Fruit fly (Drosophila melanogaster): ENCODE measurements around the gene CG8671.

CG8671 gene

dm6 chr2L:21316716-21317115, 54.0 kb downstream of the CG8671 start:
- TF ChIP-seq CG17806 (tag; optimal IDR thresholded peaks at IDR 0.05) (no peak), CG4496 (GFP tag; IDR thresholded peaks at IDR 0.05) (no peak)

dm6 chr2L:21322161-21322560, 59.4 kb downstream of the CG8671 start:
- TF ChIP-seq CG9948 (tag; optimal IDR thresholded peaks at IDR 0.05) (no peak), CG8159 (tag; optimal IDR thresholded peaks at IDR 0.05) (no peak), Ets98B (GFP tag; IDR thresholded peaks at IDR 0.05) (no peak), CG34367 (tag; optimal IDR thresholded peaks at IDR 0.05) (no peak)

- TF ChIP-seq CG14655 (GFP tag; optimal IDR thresholded peaks at IDR 0.05) (no peak), CG10348 (GFP tag; IDR thresholded peaks at IDR 0.05) (no peak), CG9948 (tag; optimal IDR thresholded peaks at IDR 0.05) (no peak)
Observed at dm6 chr2L:21324438-21324890, 61.7 kb downstream of the CG8671 start.

- no peak for TF ChIP-seq gl (tag; optimal IDR thresholded peaks at IDR 0.05)
- TF ChIP-seq CG14655 (GFP tag; optimal IDR thresholded peaks at IDR 0.05): no peak
- TF ChIP-seq CG8301 (tag; optimal IDR thresholded peaks at IDR 0.05): no peak
- TF ChIP-seq CG4496 (GFP tag; IDR thresholded peaks at IDR 0.05): no peak
- no peak for TF ChIP-seq Pif1A (GFP tag; optimal IDR thresholded peaks at IDR 0.05)
- TF ChIP-seq Pif1B (GFP tag; optimal IDR thresholded peaks at IDR 0.05): no peak
- TF ChIP-seq CG34367 (tag; optimal IDR thresholded peaks at IDR 0.05): no peak
- no peak for TF ChIP-seq rn (GFP tag; IDR thresholded peaks at IDR 0.05)
- no peak for TF ChIP-seq CG12605 (GFP tag; IDR thresholded peaks at IDR 0.05)
- no peak for TF ChIP-seq EcR (GFP tag; optimal IDR thresholded peaks at IDR 0.05)
- no peak for TF ChIP-seq CG32121 (GFP tag; IDR thresholded peaks at IDR 0.05)
- TF ChIP-seq CG8159 (tag; optimal IDR thresholded peaks at IDR 0.05): no peak
- TF ChIP-seq CG10348 (GFP tag; IDR thresholded peaks at IDR 0.05): no peak
- TF ChIP-seq Ets98B (GFP tag; IDR thresholded peaks at IDR 0.05): no peak
- TF ChIP-seq CG17806 (tag; optimal IDR thresholded peaks at IDR 0.05): no peak
- TF ChIP-seq CG13204 (GFP tag; optimal IDR thresholded peaks at IDR 0.05): no peak
- TF ChIP-seq fd96Ca (GFP tag; IDR thresholded peaks at IDR 0.05): no peak
- no peak for TF ChIP-seq CG15710 (tag; optimal IDR thresholded peaks at IDR 0.05)
- no peak for TF ChIP-seq Snoo (tag; optimal IDR thresholded peaks at IDR 0.05)
Observed at dm6 chr2L:21329353-21329752, 66.6 kb downstream of the CG8671 start.

DNA sequence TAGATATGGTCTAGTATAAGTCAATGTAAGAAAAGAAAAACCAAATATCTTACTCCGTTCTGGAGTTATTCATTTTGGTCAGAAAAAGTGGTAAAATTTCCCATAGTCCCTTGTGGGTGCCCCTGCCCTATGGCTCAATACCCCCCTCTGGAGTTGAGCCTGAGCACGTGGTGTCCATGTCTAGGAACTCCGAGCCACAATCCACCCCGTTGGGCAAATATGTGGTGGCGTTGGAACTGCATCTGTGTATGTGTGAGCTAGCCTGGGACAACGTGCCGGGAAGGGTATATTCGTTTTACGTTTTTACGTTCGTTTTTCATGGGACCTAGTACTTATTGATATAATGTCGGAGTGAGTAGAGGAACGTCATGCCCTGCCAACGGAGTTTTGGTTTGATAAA, 68.1 kb downstream of the CG8671 start:
- no peak for TF ChIP-seq Ets98B (GFP tag; IDR thresholded peaks at IDR 0.05)
- no peak for TF ChIP-seq D1 (tag; optimal IDR thresholded peaks at IDR 0.05)
- no peak for TF ChIP-seq EcR (GFP tag; optimal IDR thresholded peaks at IDR 0.05)
- no peak for TF ChIP-seq Snoo (tag; optimal IDR thresholded peaks at IDR 0.05)
- TF ChIP-seq Pif1B (GFP tag; optimal IDR thresholded peaks at IDR 0.05): no peak
- TF ChIP-seq CG9948 (tag; optimal IDR thresholded peaks at IDR 0.05): no peak
- no peak for TF ChIP-seq CG15710 (tag; optimal IDR thresholded peaks at IDR 0.05)
- TF ChIP-seq CG34367 (tag; optimal IDR thresholded peaks at IDR 0.05): no peak
- no peak for TF ChIP-seq CG10348 (GFP tag; IDR thresholded peaks at IDR 0.05)
- no peak for TF ChIP-seq rn (GFP tag; IDR thresholded peaks at IDR 0.05)
- no peak for TF ChIP-seq CG13204 (GFP tag; optimal IDR thresholded peaks at IDR 0.05)
- no peak for TF ChIP-seq CG8159 (tag; optimal IDR thresholded peaks at IDR 0.05)
- no peak for TF ChIP-seq fd96Ca (GFP tag; IDR thresholded peaks at IDR 0.05)
- no peak for TF ChIP-seq Pif1A (GFP tag; optimal IDR thresholded peaks at IDR 0.05)

- TF ChIP-seq fd96Ca (GFP tag; IDR thresholded peaks at IDR 0.05) (no peak), Pif1B (GFP tag; optimal IDR thresholded peaks at IDR 0.05) (no peak), D1 (tag; optimal IDR thresholded peaks at IDR 0.05) (no peak), CG14655 (GFP tag; optimal IDR thresholded peaks at IDR 0.05) (no peak), CG17806 (tag; optimal IDR thresholded peaks at IDR 0.05) (no peak), rn (GFP tag; IDR thresholded peaks at IDR 0.05) (no peak), Pif1A (GFP tag; optimal IDR thresholded peaks at IDR 0.05) (no peak), CG12605 (GFP tag; IDR thresholded peaks at IDR 0.05) (no peak), CG8159 (tag; optimal IDR thresholded peaks at IDR 0.05) (no peak), CG32121 (GFP tag; IDR thresholded peaks at IDR 0.05) (no peak), EcR (GFP tag; optimal IDR thresholded peaks at IDR 0.05) (no peak), CG8301 (tag; optimal IDR thresholded peaks at IDR 0.05) (no peak), CG9948 (tag; optimal IDR thresholded peaks at IDR 0.05) (no peak), gl (tag; optimal IDR thresholded peaks at IDR 0.05) (no peak)
Observed at dm6 chr2L:21331502-21331901, 68.7 kb downstream of the CG8671 start, which contains the start of gene dimm. Gene dimm (plus strand): TSS chr2L:21331756.
